Fruit fly (Drosophila melanogaster): Measurements from ENCODE around the gene CG12061.

The CG12061 gene

dm6 chrX:23004598-23005469, 31.0 kb upstream of the CG12061 start, which contains the start of the genes stnA and stnB (continued):
- TF ChIP-seq CG1647 (GFP tag; optimal IDR thresholded peaks at IDR 0.05) (no peak), sd (tag; optimal IDR thresholded peaks at IDR 0.05) (no peak), toy (GFP tag; IDR thresholded peaks at IDR 0.05) (no peak), zen (tag; optimal IDR thresholded peaks at IDR 0.05) (no peak)

- TF ChIP-seq hkb (optimal IDR thresholded peaks at IDR 0.05) (no peak), hkb (GFP tag; IDR thresholded peaks at IDR 0.05) (no peak), row (GFP tag; IDR thresholded peaks at IDR 0.05) (peak; percentile 53; the same call in 2 of the 3 replicates), tll (GFP tag; optimal IDR thresholded peaks at IDR 0.05) (no peak), CG10366 (GFP tag; IDR thresholded peaks at IDR 0.05) (no peak), gsb (GFP tag; IDR thresholded peaks at IDR 0.05) (no peak), TFAM (GFP tag; optimal IDR thresholded peaks at IDR 0.05) (no peak), CG11398 (GFP tag; optimal IDR thresholded peaks at IDR 0.05) (no peak), bbx (GFP tag; IDR thresholded peaks at IDR 0.05; ENCODE audit: partially characterized antibody) (no peak), Hr39 (optimal IDR thresholded peaks at IDR 0.05) (no peak), dimm (GFP tag; IDR thresholded peaks at IDR 0.05) (no peak), GATAe (GFP tag; conservative IDR thresholded peaks at IDR 0.05) (no peak), Oaz (GFP tag; IDR thresholded peaks at IDR 0.05) (no peak), Sry-β (GFP tag; optimal IDR thresholded peaks at IDR 0.05) (peak; percentile 65), CG15514 (GFP tag; optimal IDR thresholded peaks at IDR 0.05) (peak; percentile 98), hth (optimal IDR thresholded peaks at IDR 0.05) (no peak), shn (GFP tag; optimal IDR thresholded peaks at IDR 0.05) (no peak), slbo (GFP tag; IDR thresholded peaks at IDR 0.05) (0 out of 2 replicates have a peak, but pooled peaks have one; percentile 28), grau (tag; optimal IDR thresholded peaks at IDR 0.05) (no peak), BEAF-32 (GFP tag; optimal IDR thresholded peaks at IDR 0.05) (no peak), CG10147 (GFP tag; optimal IDR thresholded peaks at IDR 0.05) (no peak), luna (GFP tag; optimal IDR thresholded peaks at IDR 0.05) (no peak), CrebB (tag; optimal IDR thresholded peaks at IDR 0.05) (no peak), amos (GFP tag; IDR thresholded peaks at IDR 0.05; ENCODE audit: partially characterized antibody) (no peak), CG10462 (GFP tag; optimal IDR thresholded peaks at IDR 0.05) (no peak), Atf3 (GFP tag; optimal IDR thresholded peaks at IDR 0.05) (no peak)
These were observed 28.9 kb upstream of the CG12061 start for dm6 chrX:23006925-23007324.

dm6 chrX:23007399-23007798, 28.5 kb upstream of the CG12061 start:
- TF ChIP-seq prd (optimal IDR thresholded peaks at IDR 0.05) (no peak), prd (GFP tag; IDR thresholded peaks at IDR 0.05) (no peak; the same call in 2 of the 3 replicates), CG6272 (GFP tag; IDR thresholded peaks at IDR 0.05) (peak; percentile 54; the same call in 1 of the 2 replicates), cato (GFP tag; optimal IDR thresholded peaks at IDR 0.05; ENCODE audit: borderline replicate concordance) (no peak), bsh (GFP tag; optimal IDR thresholded peaks at IDR 0.05) (peak in 1 of 2 experiments; percentile 25), CG2116 (GFP tag; optimal IDR thresholded peaks at IDR 0.05) (peak; percentile 84), CG2712 (tag; optimal IDR thresholded peaks at IDR 0.05) (peak; percentile 38), CG1792 (GFP tag; optimal IDR thresholded peaks at IDR 0.05) (no peak), CG33557 (GFP tag; optimal IDR thresholded peaks at IDR 0.05) (no peak), Scr (GFP tag; IDR thresholded peaks at IDR 0.05; ENCODE audit: partially characterized antibody) (peak; percentile 95), CG8388 (GFP tag; optimal IDR thresholded peaks at IDR 0.05) (peak; percentile 34), CG16813 (GFP tag; IDR thresholded peaks at IDR 0.05; ENCODE audit: partially characterized antibody) (peak; percentile 99), HHEX (GFP tag; optimal IDR thresholded peaks at IDR 0.05) (peak; percentile 20), Ssrp (tag; optimal IDR thresholded peaks at IDR 0.05) (peak; percentile 29), lilli (GFP tag; optimal IDR thresholded peaks at IDR 0.05) (no peak), CG9797 (GFP tag; optimal IDR thresholded peaks at IDR 0.05) (peak; percentile 2), stwl (tag; optimal IDR thresholded peaks at IDR 0.05) (peak; percentile 97), CG14710 (tag; optimal IDR thresholded peaks at IDR 0.05) (peak; percentile 59), CG14050 (GFP tag; IDR thresholded peaks at IDR 0.05) (no peak)
